Worm (Caenorhabditis elegans) whole organism, early embryonic: Measurements from ENCODE around the gene T05E12.3.

Source experiments
- B0310.2 ChIP-seq: sonication (generic microtip); optimal IDR thresholded peaks from 2 replicates; lab custom pipeline; 2016; ENCODE audit warnings: mild to moderate bottlenecking, missing genetic modification characterization, missing compliant biosample characterization
- F13C5.2 ChIP-seq: sonication (generic microtip); optimal IDR thresholded peaks from 2 replicates; lab custom pipeline; 2017; ENCODE audit warnings: mild to moderate bottlenecking, missing genetic modification characterization, inconsistent platforms, missing compliant biosample characterization
- aly-1 ChIP-seq: sonication (generic microtip); optimal IDR thresholded peaks from 2 replicates; lab custom pipeline; 2016; ENCODE audit warnings: missing genetic modification characterization, missing compliant biosample characterization
- ama-1 ChIP-seq: fragments of 150-350 bp; optimal IDR thresholded peaks from 2 replicates; lab custom pipeline; 2014
- ceh-13 ChIP-seq: fragments of 200-800 bp; sonication (Bioruptor generic); optimal IDR thresholded peaks from 2 replicates; lab custom pipeline; 2018; ENCODE audit warnings: mild to moderate bottlenecking, missing genetic modification characterization, missing compliant biosample characterization
- ceh-36 ChIP-seq: sonication (generic microtip); optimal IDR thresholded peaks from 2 replicates; lab custom pipeline; 2016; ENCODE audit warnings: missing genetic modification characterization, inconsistent platforms, missing compliant biosample characterization
- ets-7 ChIP-seq: sonication (generic microtip); optimal IDR thresholded peaks from 2 replicates; lab custom pipeline; 2016; ENCODE audit warnings: missing genotype, missing genetic modification characterization, missing compliant biosample characterization
- flt-1 ChIP-seq: fragments of 200-800 bp; sonication (Bioruptor generic); IDR thresholded peaks from 2 replicates; pipeline ENCODE4 v1.3.6; 2022; ENCODE audit warnings: missing genetic modification characterization, missing compliant biosample characterization
- hmbx-1 ChIP-seq: sonication (generic microtip); optimal IDR thresholded peaks from 2 replicates; lab custom pipeline; 2016; ENCODE audit warnings: mild to moderate bottlenecking, missing genetic modification characterization, missing compliant biosample characterization
- hmg-4 ChIP-seq: fragments of 200-800 bp; sonication (Bioruptor generic); optimal IDR thresholded peaks from 2 replicates; lab custom pipeline; 2018; ENCODE audit warnings: mild to moderate bottlenecking, missing genetic modification characterization, missing compliant biosample characterization
- hnd-1 ChIP-seq: sonication (generic microtip); optimal IDR thresholded peaks from 2 replicates; lab custom pipeline; 2016; ENCODE audit warnings: missing genetic modification characterization, missing compliant biosample characterization
- pes-1 ChIP-seq: fragments of 200-800 bp; sonication (Bioruptor generic); IDR thresholded peaks from 2 replicates; pipeline ENCODE4 v1.3.6; 2022; ENCODE audit warnings: missing genetic modification reagents, missing genetic modification characterization, missing compliant biosample characterization
- scrt-1 ChIP-seq: fragments of 200-800 bp; sonication (Bioruptor generic); IDR thresholded peaks from 2 replicates; pipeline ENCODE4 v1.3.6; 2022; ENCODE audit warnings: missing genetic modification characterization, missing compliant biosample characterization
- sea-1 ChIP-seq: fragments of 200-800 bp; sonication (Bioruptor generic); conservative IDR thresholded peaks from 2 replicates; pipeline ENCODE4 v1.3.6; 2022; ENCODE audit warnings: missing genetic modification characterization, missing compliant biosample characterization
- tbx-11 ChIP-seq: fragments of 200-800 bp; sonication (Bioruptor generic); IDR thresholded peaks from 2 replicates; pipeline ENCODE4 v1.3.6; 2022; ENCODE audit warnings: missing genetic modification characterization, missing compliant biosample characterization
- tbx-37 ChIP-seq: fragments of 200-800 bp; sonication (Bioruptor generic); conservative IDR thresholded peaks from 2 replicates; pipeline ENCODE4 v1.3.6; 2022; ENCODE audit warnings: missing genetic modification reagents, missing genetic modification characterization, missing compliant biosample characterization
- tra-4 ChIP-seq: sonication (generic microtip); optimal IDR thresholded peaks from 2 replicates; lab custom pipeline; 2017; ENCODE audit warnings: missing genetic modification characterization, missing compliant biosample characterization

The T05E12.3 gene

ce11 chrV:17089931-17090429, 12.2 kb upstream of the T05E12.3 start, which contains the start of gene srh-237:
srh-237 (plus strand) TSS chrV:17090379.
- TF ChIP-seq scrt-1 (GFP tag; lab: Robert Waterston, UW) (no peak), tra-4 (tag; lab: Kevin White, UChicago) (no peak), aly-1 (tag; lab: Kevin White, UChicago) (no peak), hnd-1 (no peak), ama-1 (lab: Kevin White, UChicago) (no peak), tbx-37 (GFP tag; lab: Robert Waterston, UW) (no peak), flt-1 (GFP tag; lab: Robert Waterston, UW) (no peak), hmbx-1 (tag; lab: Kevin White, UChicago) (no peak), sea-1 (GFP tag; lab: Robert Waterston, UW) (no peak), ceh-36 (tag; lab: Kevin White, UChicago) (no peak), pes-1 (GFP tag; lab: Robert Waterston, UW) (no peak), F13C5.2 (no peak), ceh-13 (GFP tag; lab: Kevin White, UChicago) (no peak), ets-7 (tag; lab: Kevin White, UChicago) (no peak), tbx-11 (GFP tag; lab: Robert Waterston, UW) (no peak), B0310.2 (no peak)

DNA sequence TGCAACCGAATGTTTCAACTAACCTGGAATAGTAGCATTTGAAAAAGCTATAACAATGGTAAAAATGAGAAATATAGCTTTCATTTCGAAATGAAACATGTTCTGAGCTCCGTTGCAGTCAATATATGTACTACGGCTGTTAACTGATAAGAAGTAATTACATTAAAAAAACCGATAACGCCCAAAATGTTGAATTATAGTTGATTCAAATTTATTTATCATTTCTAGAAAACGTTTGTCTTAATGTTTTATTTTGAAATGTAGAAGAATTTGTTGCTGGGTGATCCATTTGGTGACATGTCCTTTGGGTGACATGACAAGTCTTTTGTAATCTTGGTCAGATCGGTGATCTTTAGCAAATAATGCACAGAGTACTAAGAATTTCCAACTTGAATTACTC, 11.6 kb upstream of the T05E12.3 start, which contains the start of gene T05E12.6:
Gene T05E12.6 (minus strand): TSS at position 101 of the 400 bp plus-strand sequence.
- TF ChIP-seq ama-1 (lab: Kevin White, UChicago), result no peak
- no peak for TF ChIP-seq hmg-4

DNA sequence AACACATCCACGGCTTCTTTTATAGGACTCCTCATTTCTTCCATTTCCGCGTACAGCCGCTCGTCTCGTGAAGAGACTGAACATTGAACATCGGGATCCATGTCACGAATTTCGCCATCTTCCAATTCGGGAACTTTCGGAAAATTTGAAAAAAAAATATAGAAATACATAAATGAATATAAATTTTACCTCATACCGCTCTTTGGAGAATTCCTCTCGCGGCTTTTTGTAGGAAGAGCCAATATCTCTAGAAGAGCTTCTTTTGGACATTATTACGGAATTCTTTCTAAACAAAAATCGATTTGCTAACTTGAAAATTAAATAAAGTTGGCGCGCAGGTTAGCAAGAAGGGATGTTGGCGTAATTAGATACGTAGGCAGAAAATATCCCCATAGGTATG, 4.9 kb upstream of the T05E12.3 start, which contains the start of gene T05E12.9:
Gene T05E12.9 (minus strand): TSS at position 101 of the 400 bp plus-strand sequence.
- TF ChIP-seq flt-1 (GFP tag; lab: Robert Waterston, UW) (no peak), hmbx-1 (tag; lab: Kevin White, UChicago) (no peak), ceh-36 (tag; lab: Kevin White, UChicago) (no peak), tbx-11 (GFP tag; lab: Robert Waterston, UW) (no peak), hnd-1 (no peak), scrt-1 (GFP tag; lab: Robert Waterston, UW) (no peak), B0310.2 (no peak), pes-1 (GFP tag; lab: Robert Waterston, UW) (no peak), aly-1 (tag; lab: Kevin White, UChicago) (no peak), ama-1 (lab: Kevin White, UChicago) (no peak), tbx-37 (GFP tag; lab: Robert Waterston, UW) (no peak), ceh-13 (GFP tag; lab: Kevin White, UChicago) (no peak), tra-4 (tag; lab: Kevin White, UChicago) (no peak), ets-7 (tag; lab: Kevin White, UChicago) (no peak), sea-1 (GFP tag; lab: Robert Waterston, UW) (no peak), hmg-4 (no peak), F13C5.2 (no peak)

ce11 chrV:17079795-17080194, 2.0 kb upstream of the T05E12.3 start, which contains the start of gene srw-20:
srw-20 (minus strand) TSS chrV:17079895.
- TF ChIP-seq tbx-37 (GFP tag; lab: Robert Waterston, UW), result no peak
- TF ChIP-seq ets-7 (tag; lab: Kevin White, UChicago), result no peak
- TF ChIP-seq hmg-4, result no peak
- no peak for TF ChIP-seq tra-4 (tag; lab: Kevin White, UChicago)
- TF ChIP-seq ceh-13 (GFP tag; lab: Kevin White, UChicago), result no peak
- no peak for TF ChIP-seq flt-1 (GFP tag; lab: Robert Waterston, UW)
- TF ChIP-seq B0310.2, result no peak
- TF ChIP-seq ama-1 (lab: Kevin White, UChicago), result no peak
- no peak for TF ChIP-seq tbx-11 (GFP tag; lab: Robert Waterston, UW)
- no peak for TF ChIP-seq ceh-36 (tag; lab: Kevin White, UChicago)
- TF ChIP-seq aly-1 (tag; lab: Kevin White, UChicago), result no peak
- TF ChIP-seq hmbx-1 (tag; lab: Kevin White, UChicago), result no peak
- no peak for TF ChIP-seq hnd-1
- no peak for TF ChIP-seq F13C5.2

ce11 chrV:17075900-17076299, 1.9 kb downstream of the T05E12.3 start, which contains the start of gene str-125:
str-125 (minus strand) TSS chrV:17076000.
- TF ChIP-seq hmg-4 (no peak), sea-1 (GFP tag; lab: Robert Waterston, UW) (no peak), scrt-1 (GFP tag; lab: Robert Waterston, UW) (no peak), flt-1 (GFP tag; lab: Robert Waterston, UW) (no peak), B0310.2 (no peak), hmbx-1 (tag; lab: Kevin White, UChicago) (no peak), F13C5.2 (no peak), tra-4 (tag; lab: Kevin White, UChicago) (no peak), ets-7 (tag; lab: Kevin White, UChicago) (no peak), ceh-13 (GFP tag; lab: Kevin White, UChicago) (no peak), hnd-1 (no peak)

- TF ChIP-seq hmg-4, result no peak
- TF ChIP-seq ceh-36 (tag; lab: Kevin White, UChicago), result no peak
- no peak for TF ChIP-seq sea-1 (GFP tag; lab: Robert Waterston, UW)
- TF ChIP-seq flt-1 (GFP tag; lab: Robert Waterston, UW), result no peak
- no peak for TF ChIP-seq ceh-13 (GFP tag; lab: Kevin White, UChicago)
- no peak for TF ChIP-seq F13C5.2
- TF ChIP-seq tra-4 (tag; lab: Kevin White, UChicago), result no peak
- no peak for TF ChIP-seq pes-1 (GFP tag; lab: Robert Waterston, UW)
- TF ChIP-seq ets-7 (tag; lab: Kevin White, UChicago), result no peak
- no peak for TF ChIP-seq B0310.2
These were observed 6.2 kb downstream of the T05E12.3 start, which contains the start of gene srbc-14 for ce11 chrV:17071578-17071977. srbc-14 (minus strand) TSS chrV:17071678.

- TF ChIP-seq pes-1 (GFP tag; lab: Robert Waterston, UW) (no peak), scrt-1 (GFP tag; lab: Robert Waterston, UW) (no peak), hmg-4 (no peak), hmbx-1 (tag; lab: Kevin White, UChicago) (no peak), tra-4 (tag; lab: Kevin White, UChicago) (no peak), tbx-37 (GFP tag; lab: Robert Waterston, UW) (no peak), ceh-36 (tag; lab: Kevin White, UChicago) (no peak), tbx-11 (GFP tag; lab: Robert Waterston, UW) (no peak), aly-1 (tag; lab: Kevin White, UChicago) (no peak), ets-7 (tag; lab: Kevin White, UChicago) (no peak), sea-1 (GFP tag; lab: Robert Waterston, UW) (no peak), ceh-13 (GFP tag; lab: Kevin White, UChicago) (no peak), flt-1 (GFP tag; lab: Robert Waterston, UW) (no peak), ama-1 (lab: Kevin White, UChicago) (no peak), hnd-1 (no peak)
These were observed 8.9 kb downstream of the T05E12.3 start, which contains the start of gene T05E12.8 for ce11 chrV:17068839-17069238. T05E12.8 (plus strand) TSS chrV:17069139.
